Fruit fly (Drosophila melanogaster) S2 (cell line): ENCODE data around the gene CG11095.

ENCODE experiments used
- CG8478 ChIP-seq: fragments of >200 bp; optimal IDR thresholded peaks from 2 replicates; lab custom pipeline; 2018
- CTCF ChIP-seq, 2 experiments: fragments of >200 bp; optimal IDR thresholded peaks; 2 replicates each; lab custom pipeline; 2018

DNA sequence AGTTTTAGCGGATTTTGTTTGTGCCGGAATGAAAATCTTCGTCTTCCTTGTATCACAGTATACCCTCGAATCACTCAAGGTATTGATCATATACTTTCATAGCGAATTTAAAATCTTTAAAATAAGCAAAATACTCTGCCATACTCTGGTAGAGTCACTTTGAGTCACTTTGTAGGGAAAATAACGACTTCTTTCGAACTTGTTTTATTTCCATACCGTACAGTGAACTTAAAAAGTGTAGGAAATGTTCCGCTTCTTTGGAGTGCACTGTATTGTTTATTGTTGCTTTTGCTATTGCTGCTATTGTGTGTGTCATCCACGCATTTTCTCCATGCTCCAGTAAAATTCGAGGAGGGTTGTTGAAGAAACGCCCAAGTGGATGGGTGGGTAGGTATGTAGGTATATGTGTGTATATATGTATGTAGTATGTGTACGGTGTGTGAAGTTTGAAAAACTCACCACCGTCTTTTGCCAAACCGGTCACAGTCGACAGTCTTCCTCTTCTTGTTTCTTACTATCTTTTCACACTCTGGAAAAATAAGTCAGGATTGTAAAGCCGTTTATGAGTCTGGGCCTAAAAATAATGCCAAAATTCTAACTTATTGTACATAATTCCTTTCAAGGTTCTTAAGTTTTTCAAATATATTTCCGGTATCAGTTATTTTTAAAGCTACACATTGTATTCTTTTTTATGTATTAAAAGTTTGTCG is 22.4 kb upstream of the CG11095 start:
- TF ChIP-seq CTCF (optimal IDR thresholded peaks at IDR 0.05; lab: Kevin White, UChicago) (no peak), CG8478 (lab: Kevin White, UChicago) (no peak)
